Fruit fly (Drosophila melanogaster) whole organism, embryonic: ENCODE results near the gene Ir25a.
A peak's percentile ranks its signal among the peaks of the same experiment; 100 is the strongest.

Source experiments
- Adf1 ChIP-seq: fragments of 200-800 bp; sonication (Bioruptor generic); IDR thresholded peaks from 2 replicates; pipeline ENCODE4 v1.3.6; 2022; ENCODE audit warnings: missing biosample characterization, missing genetic modification characterization
- CG1024 ChIP-seq: fragments of 200-800 bp; sonication (Bioruptor generic); IDR thresholded peaks from 2 replicates; pipeline ENCODE4 v1.3.6; 2022; ENCODE audit warnings: missing biosample characterization, missing genetic modification characterization
- CG10274 ChIP-seq: fragments of 200-800 bp; sonication (Bioruptor generic); optimal IDR thresholded peaks from 3 replicates; lab custom pipeline; 2017; ENCODE audit warnings: missing biosample characterization, mild to moderate bottlenecking, missing genetic modification characterization
- CG10366 ChIP-seq: fragments of 200-800 bp; sonication (Bioruptor generic); IDR thresholded peaks from 2 replicates; pipeline ENCODE4 v1.3.6; 2022; ENCODE audit warnings: missing biosample characterization, missing genetic modification characterization
- CG10654 ChIP-seq: fragments of 200-800 bp; sonication (Bioruptor generic); optimal IDR thresholded peaks from 2 replicates; lab custom pipeline; 2016; ENCODE audit warnings: missing biosample characterization, missing genetic modification characterization
- CG11085 ChIP-seq: fragments of 200-800 bp; sonication (Bioruptor generic); IDR thresholded peaks from 2 replicates; pipeline ENCODE4 v1.3.6; 2022; ENCODE audit warnings: missing biosample characterization, missing genetic modification characterization
- CG12104 ChIP-seq: fragments of 200-800 bp; sonication (Bioruptor generic); optimal IDR thresholded peaks from 3 replicates; lab custom pipeline; 2016; ENCODE audit warnings: missing biosample characterization, missing genetic modification characterization
- CG12391 ChIP-seq: fragments of 200-800 bp; sonication (Bioruptor generic); optimal IDR thresholded peaks from 3 replicates; lab custom pipeline; 2018; ENCODE audit warnings: missing biosample characterization, mild to moderate bottlenecking, missing genetic modification characterization, moderate library complexity
- CG13296 ChIP-seq: fragments of 200-800 bp; sonication (Bioruptor generic); optimal IDR thresholded peaks from 3 replicates; lab custom pipeline; 2018; ENCODE audit warnings: missing biosample characterization, mild to moderate bottlenecking, missing genetic modification characterization
- CG14965 ChIP-seq: fragments of 200-800 bp; sonication (Bioruptor generic); optimal IDR thresholded peaks from 2 replicates; lab custom pipeline; 2016; ENCODE audit warnings: missing biosample characterization, missing genetic modification characterization, borderline replicate concordance
- CG15479 ChIP-seq: fragments of 200-800 bp; sonication (Bioruptor generic); optimal IDR thresholded peaks from 3 replicates; lab custom pipeline; 2019; ENCODE audit warnings: missing biosample characterization, mild to moderate bottlenecking, missing genetic modification characterization, moderate library complexity
- CG17328 ChIP-seq: fragments of 200-800 bp; sonication (Bioruptor generic); IDR thresholded peaks from 2 replicates; pipeline ENCODE4 v1.3.6; 2022; ENCODE audit warnings: missing biosample characterization, missing genetic modification characterization
- CG17359 ChIP-seq: fragments of 200-800 bp; sonication (Bioruptor generic); optimal IDR thresholded peaks from 3 replicates; lab custom pipeline; 2018; ENCODE audit warnings: missing biosample characterization, mild to moderate bottlenecking, missing genetic modification characterization, moderate library complexity
- CG2116 ChIP-seq: fragments of 200-800 bp; sonication (Bioruptor generic); optimal IDR thresholded peaks from 3 replicates; lab custom pipeline; 2018; ENCODE audit warnings: missing biosample characterization, mild to moderate bottlenecking, missing genetic modification characterization
- CG2199 ChIP-seq: fragments of 200-800 bp; sonication (Bioruptor generic); IDR thresholded peaks from 3 replicates; pipeline ENCODE4 v1.3.6; 2022; ENCODE audit warnings: missing biosample characterization, missing genetic modification characterization
- CG2712 ChIP-seq: fragments of 200-800 bp; optimal IDR thresholded peaks from 3 replicates; lab custom pipeline; 2019; ENCODE audit warnings: missing biosample characterization, mild to moderate bottlenecking, missing genetic modification characterization, moderate library complexity
- CG30403 ChIP-seq: fragments of 200-800 bp; sonication (Bioruptor generic); optimal IDR thresholded peaks from 3 replicates; lab custom pipeline; 2016; ENCODE audit warnings: missing biosample characterization, missing genetic modification characterization
- CG32532 ChIP-seq: fragments of 200-800 bp; sonication (Bioruptor generic); IDR thresholded peaks from 2 replicates; pipeline ENCODE4 v1.3.6; 2022; ENCODE audit warnings: missing biosample characterization, missing genetic modification characterization
- CG4328 ChIP-seq: fragments of 200-800 bp; sonication (Bioruptor generic); optimal IDR thresholded peaks from 3 replicates; lab custom pipeline; 2017; ENCODE audit warnings: missing biosample characterization, missing genetic modification reagents, missing genetic modification characterization
- CG4730 ChIP-seq: fragments of 200-800 bp; sonication (Bioruptor generic); IDR thresholded peaks from 2 replicates; pipeline ENCODE4 v1.3.6; 2022; ENCODE audit warnings: missing biosample characterization, missing genetic modification characterization
- CG6689 ChIP-seq: fragments of 200-800 bp; sonication (Bioruptor generic); IDR thresholded peaks from 2 replicates; pipeline ENCODE4 v1.3.6; 2022; ENCODE audit warnings: missing biosample characterization, missing genetic modification characterization
- CG7357 ChIP-seq: fragments of 200-800 bp; sonication (Bioruptor generic); IDR thresholded peaks from 3 replicates; pipeline ENCODE4 v1.3.6; 2022; ENCODE audit warnings: missing biosample characterization, missing genetic modification characterization
- CG7556 ChIP-seq: fragments of 200-800 bp; sonication (Bioruptor generic); optimal IDR thresholded peaks from 2 replicates; lab custom pipeline; 2017; ENCODE audit warnings: missing biosample characterization, mild to moderate bottlenecking, missing genetic modification characterization
- CG9437 ChIP-seq: fragments of 200-800 bp; sonication (Bioruptor generic); optimal IDR thresholded peaks from 2 replicates; lab custom pipeline; 2018; ENCODE audit warnings: missing biosample characterization, mild to moderate bottlenecking, missing genetic modification characterization
- CG9727 ChIP-seq: fragments of 200-800 bp; sonication (Bioruptor generic); optimal IDR thresholded peaks from 3 replicates; lab custom pipeline; 2017; ENCODE audit warnings: missing biosample characterization, mild to moderate bottlenecking, missing genetic modification characterization
- D19A ChIP-seq: fragments of 200-800 bp; optimal IDR thresholded peaks from 3 replicates; lab custom pipeline; 2019; ENCODE audit warnings: missing biosample characterization, mild to moderate bottlenecking, missing genetic modification characterization, moderate library complexity
- Dip3 ChIP-seq: fragments of 200-800 bp; sonication (Bioruptor generic); optimal IDR thresholded peaks from 3 replicates; lab custom pipeline; 2016; ENCODE audit warnings: missing biosample characterization, missing genetic modification characterization
- HmgZ ChIP-seq: fragments of 200-800 bp; sonication (Bioruptor generic); optimal IDR thresholded peaks from 2 replicates; lab custom pipeline; 2018; ENCODE audit warnings: missing biosample characterization, mild to moderate bottlenecking, missing genetic modification characterization
- Hr3 ChIP-seq: fragments of 200-800 bp; sonication (Bioruptor generic); optimal IDR thresholded peaks from 3 replicates; lab custom pipeline; 2016; ENCODE audit warnings: missing biosample characterization, missing genetic modification characterization
- Med ChIP-seq: fragments of 200-800 bp; sonication (Bioruptor generic); peaks from one replicate; lab custom pipeline; 2016; ENCODE audit warnings: missing biosample characterization, missing genetic modification characterization, mild to moderate bottlenecking, inconsistent platforms, moderate library complexity
- Nf-YB ChIP-seq: fragments of 200-800 bp; sonication (Bioruptor generic); optimal IDR thresholded peaks from 3 replicates; lab custom pipeline; 2019; ENCODE audit warnings: missing biosample characterization, mild to moderate bottlenecking, missing genetic modification characterization, moderate library complexity
- NfI ChIP-seq: fragments of 200-800 bp; sonication (Bioruptor generic); optimal IDR thresholded peaks from 3 replicates; lab custom pipeline; 2018; ENCODE audit warnings: missing biosample characterization, mild to moderate bottlenecking, missing genetic modification characterization, moderate library complexity
- Optix ChIP-seq: fragments of 200-800 bp; sonication (Bioruptor generic); IDR thresholded peaks from 3 replicates; pipeline ENCODE4 v1.3.6; 2022; ENCODE audit warnings: missing biosample characterization, missing genetic modification characterization
- Sry-δ ChIP-seq: fragments of 200-800 bp; sonication (Bioruptor generic); optimal IDR thresholded peaks from 2 replicates; lab custom pipeline; 2016; ENCODE audit warnings: missing biosample characterization, missing genetic modification characterization
- Usf ChIP-seq: fragments of 200-800 bp; sonication (Bioruptor generic); optimal IDR thresholded peaks from 2 replicates; lab custom pipeline; 2017; ENCODE audit warnings: missing genotype, missing biosample characterization, missing genetic modification characterization
- Xrp1 ChIP-seq: fragments of 200-800 bp; sonication (Bioruptor generic); IDR thresholded peaks from 2 replicates; pipeline ENCODE4 v1.3.6; 2022; ENCODE audit warnings: missing biosample characterization, missing genetic modification characterization
- ab ChIP-seq: fragments of 200-800 bp; sonication (Bioruptor generic); optimal IDR thresholded peaks from 2 replicates; lab custom pipeline; 2016; ENCODE audit warnings: missing biosample characterization, missing genetic modification characterization
- az2 ChIP-seq: fragments of 200-800 bp; sonication (Bioruptor generic); optimal IDR thresholded peaks from 3 replicates; lab custom pipeline; 2016; ENCODE audit warnings: missing biosample characterization, missing genetic modification characterization
- bsh ChIP-seq, 2 experiments: fragments of 200-800 bp; sonication (Bioruptor generic); optimal IDR thresholded peaks; 2 replicates each; lab custom pipeline; 2017 to 2018; ENCODE audit warnings: mild to moderate bottlenecking in 2 of 2, missing biosample characterization in 2 of 2, missing genetic modification characterization in 2 of 2, moderate library complexity in 1 of 2
- ci ChIP-seq: fragments of 200-800 bp; sonication (Bioruptor generic); IDR thresholded peaks from 3 replicates; pipeline ENCODE4 v1.3.6; 2022; ENCODE audit warnings: missing biosample characterization, missing genetic modification characterization
- corto ChIP-seq: fragments of 200-800 bp; sonication (Bioruptor generic); optimal IDR thresholded peaks from 2 replicates; lab custom pipeline; 2016; ENCODE audit warnings: missing biosample characterization, mild to moderate bottlenecking, missing genetic modification characterization, moderate library complexity
- dysf ChIP-seq: fragments of 200-800 bp; sonication (Bioruptor generic); IDR thresholded peaks from 3 replicates; pipeline ENCODE4 v1.3.6; 2022; ENCODE audit warnings: missing biosample characterization, missing genetic modification characterization
- exex ChIP-seq: fragments of 200-800 bp; sonication (Bioruptor generic); optimal IDR thresholded peaks from 4 replicates; lab custom pipeline; 2018; ENCODE audit warnings: missing biosample characterization, mild to moderate bottlenecking, missing genetic modification characterization, moderate library complexity
- hkb ChIP-seq, 2 experiments: fragments of 200-800 bp in 1 of 2; fragments of >200 bp in 1 of 2; sonication (Bioruptor generic) in 1 of 2; IDR thresholded peaks in 1 of 2; optimal IDR thresholded peaks in 1 of 2; 2 replicates each; pipeline versions ENCODE4 v1.3.6 to Lab custom; 2017 to 2022; ENCODE audit warnings: missing biosample characterization in 1 of 2, missing genetic modification characterization in 1 of 2
- lilli ChIP-seq: fragments of 200-800 bp; sonication (Bioruptor generic); optimal IDR thresholded peaks from 3 replicates; lab custom pipeline; 2016; ENCODE audit warnings: missing biosample characterization, missing genetic modification characterization
- nmo ChIP-seq: fragments of 200-800 bp; sonication (Bioruptor generic); optimal IDR thresholded peaks from 2 replicates; lab custom pipeline; 2018; ENCODE audit warnings: missing biosample characterization, mild to moderate bottlenecking, missing genetic modification characterization, moderate library complexity
- org-1 ChIP-seq: fragments of 200-800 bp; sonication (Bioruptor generic); optimal IDR thresholded peaks from 2 replicates; lab custom pipeline; 2017; ENCODE audit warnings: missing biosample characterization, missing genetic modification characterization
- pfk ChIP-seq: fragments of 200-800 bp; sonication (Bioruptor generic); optimal IDR thresholded peaks from 2 replicates; lab custom pipeline; 2018; ENCODE audit warnings: missing biosample characterization, mild to moderate bottlenecking, missing genetic modification characterization, moderate library complexity
- sens ChIP-seq: fragments of 200-800 bp; sonication (Bioruptor generic); peaks from one replicate; lab custom pipeline; 2016; ENCODE audit warnings: missing biosample characterization, missing genetic modification characterization
- sima ChIP-seq: fragments of 200-800 bp; sonication (Bioruptor generic); optimal IDR thresholded peaks from 2 replicates; lab custom pipeline; 2016; ENCODE audit warnings: missing biosample characterization, missing genetic modification characterization
- slou ChIP-seq: fragments of 200-800 bp; sonication (Bioruptor generic); optimal IDR thresholded peaks from 3 replicates; lab custom pipeline; 2016; ENCODE audit warnings: missing biosample characterization, missing genetic modification characterization

Ir25a gene

dm6 chr2L:4821319-4821717, 13.8 kb downstream of the Ir25a start (continued):
- TF ChIP-seq CG15479 (GFP tag; lab: Kevin White, UChicago) (peak; percentile 34), NfI (GFP tag; lab: Kevin White, UChicago) (peak; percentile 70), corto (peak; percentile 58), bsh (GFP tag; optimal IDR thresholded peaks at IDR 0.05; lab: Kevin White, UChicago) (peak; percentile 49 to 56), exex (tag; lab: Kevin White, UChicago) (peak; percentile 27), CG1024 (GFP tag; lab: Robert Waterston, UW) (no peak), sens (GFP tag; lab: Kevin White, UChicago) (peak; percentile 72), CG9727 (peak; percentile 78), slou (GFP tag; lab: Kevin White, UChicago) (peak; percentile 58), CG7357 (GFP tag; lab: Robert Waterston, UW) (peak; percentile 45), CG32532 (GFP tag; lab: Robert Waterston, UW) (peak; percentile 76), CG4730 (GFP tag; lab: Robert Waterston, UW) (0 out of 2 replicates have a peak, but pooled peaks have one; percentile 4), CG2712 (tag; lab: Kevin White, UChicago) (peak; percentile 71), Hr3 (GFP tag; lab: Kevin White, UChicago) (peak; percentile 42), D19A (tag; lab: Kevin White, UChicago) (peak; percentile 68), Dip3 (GFP tag; lab: Kevin White, UChicago) (peak; percentile 4), Usf (GFP tag; lab: Kevin White, UChicago) (no peak), CG11085 (peak; percentile 80), CG10654 (peak; percentile 20), CG12104 (GFP tag; lab: Kevin White, UChicago) (no peak), CG7556 (peak; percentile 93), CG6689 (peak; percentile 57), dysf (peak; percentile 84), HmgZ (tag; lab: Kevin White, UChicago) (no peak), ab (GFP tag; lab: Kevin White, UChicago) (no peak), CG10274 (GFP tag; lab: Kevin White, UChicago) (peak; percentile 5), ci (GFP tag; lab: Robert Waterston, UW) (peak; percentile 49; the same call in 2 of the 3 replicates), hkb (optimal IDR thresholded peaks at IDR 0.05; lab: Kevin White, UChicago) (no peak), hkb (GFP tag; IDR thresholded peaks at IDR 0.05; lab: Robert Waterston, UW) (peak; percentile 73), nmo (GFP tag; lab: Kevin White, UChicago) (peak; percentile 67), org-1 (GFP tag; lab: Kevin White, UChicago) (peak; percentile 61), CG4328 (no peak), Xrp1 (peak; percentile 77), CG30403 (GFP tag; lab: Kevin White, UChicago) (peak; percentile 60), CG12391 (tag; lab: Kevin White, UChicago) (peak; percentile 36), pfk (GFP tag; lab: Kevin White, UChicago) (no peak), az2 (GFP tag; lab: Kevin White, UChicago) (peak; percentile 44), CG9437 (GFP tag; lab: Kevin White, UChicago) (peak; percentile 34), CG2116 (GFP tag; lab: Kevin White, UChicago) (peak; percentile 13), CG13296 (GFP tag; lab: Kevin White, UChicago) (peak; percentile 88), CG2199 (no peak), CG10366 (GFP tag; lab: Robert Waterston, UW) (peak; percentile 39), Nf-YB (GFP tag; lab: Kevin White, UChicago) (no peak), Med (peak; percentile 87), CG14965 (no peak), sima (no peak), Optix (peak; percentile 55; the same call in 1 of the 3 replicates), CG17359 (tag; lab: Kevin White, UChicago) (peak; percentile 75), CG17328 (GFP tag; lab: Robert Waterston, UW) (peak; percentile 35; the same call in 1 of the 2 replicates), Adf1 (GFP tag; lab: Robert Waterston, UW) (peak; percentile 40), lilli (GFP tag; lab: Kevin White, UChicago) (peak; percentile 64), Sry-δ (GFP tag; lab: Kevin White, UChicago) (no peak)
